Worm (Caenorhabditis elegans) whole organism, mixed stage, embryonic: Measurements from ENCODE around the gene F13H10.1.
A peak's percentile ranks its signal among the peaks of the same experiment; 100 is the strongest.

Experiments used
- bed-3 ChIP-seq: fragments of 200-800 bp; sonication (Bioruptor generic); optimal IDR thresholded peaks from 3 replicates; lab custom pipeline; 2018; ENCODE audit warnings: mild to moderate bottlenecking, missing genetic modification characterization, moderate library complexity, missing compliant biosample characterization
- blmp-1 ChIP-seq: fragments of 150-350 bp; optimal IDR thresholded peaks from 2 replicates; lab custom pipeline; 2014; ENCODE audit warnings: missing biosample characterization, missing genetic modification characterization
- ceh-39 ChIP-seq: fragments of 150-350 bp; optimal IDR thresholded peaks from 2 replicates; lab custom pipeline; 2014; ENCODE audit warnings: missing biosample characterization, missing genetic modification characterization
- ceh-43 ChIP-seq: fragments of 200-800 bp; sonication (Bioruptor generic); optimal IDR thresholded peaks from 2 replicates; lab custom pipeline; 2018; ENCODE audit warnings: mild to moderate bottlenecking, missing genetic modification characterization, moderate library complexity, missing compliant biosample characterization
- ces-1 ChIP-seq: fragments of 150-350 bp; optimal IDR thresholded peaks from 2 replicates; lab custom pipeline; 2014; ENCODE audit warnings: missing biosample characterization, missing genetic modification reagents, missing genetic modification characterization
- cnd-1 ChIP-seq: fragments of 200-800 bp; sonication (Bioruptor generic); optimal IDR thresholded peaks from 2 replicates; lab custom pipeline; 2018; ENCODE audit warnings: mild to moderate bottlenecking, missing genetic modification characterization, missing compliant biosample characterization
- drap-1 ChIP-seq: fragments of 200-800 bp; sonication (Bioruptor generic); optimal IDR thresholded peaks from 3 replicates; lab custom pipeline; 2018; ENCODE audit warnings: mild to moderate bottlenecking, missing genetic modification characterization, missing compliant biosample characterization
- elt-1 ChIP-seq: sonication (generic microtip); optimal IDR thresholded peaks from 2 replicates; lab custom pipeline; 2017; ENCODE audit warnings: missing genetic modification characterization, mild to moderate bottlenecking, missing compliant biosample characterization, antibody characterized with exemption, moderate library complexity, borderline replicate concordance; ENCODE audit not compliant: insufficient read depth
- elt-3 ChIP-seq: fragments of 150-350 bp; optimal IDR thresholded peaks from 2 replicates; lab custom pipeline; 2014; ENCODE audit warnings: missing biosample characterization, missing genetic modification characterization
- flh-1 ChIP-seq: fragments of 200-800 bp; sonication (Bioruptor generic); optimal IDR thresholded peaks from 2 replicates; lab custom pipeline; 2018; ENCODE audit warnings: mild to moderate bottlenecking, missing genetic modification characterization, moderate library complexity, missing compliant biosample characterization
- ham-2 ChIP-seq: fragments of 200-800 bp; sonication (Bioruptor generic); optimal IDR thresholded peaks from 2 replicates; lab custom pipeline; 2018; ENCODE audit warnings: mild to moderate bottlenecking, missing genetic modification characterization, missing compliant biosample characterization
- hlh-1 ChIP-seq: fragments of 150-350 bp; optimal IDR thresholded peaks from 2 replicates; lab custom pipeline; 2014; ENCODE audit warnings: missing biosample characterization, missing genetic modification reagents, missing genetic modification characterization
- mab-5 ChIP-seq: fragments of 150-350 bp; optimal IDR thresholded peaks from 2 replicates; lab custom pipeline; 2014; ENCODE audit warnings: missing biosample characterization, missing genetic modification characterization
- mep-1 ChIP-seq: fragments of 150-350 bp; optimal IDR thresholded peaks from 2 replicates; lab custom pipeline; 2017; ENCODE audit warnings: missing biosample characterization, missing genetic modification reagents, missing genetic modification characterization, inconsistent platforms
- nhr-2 ChIP-seq: fragments of 150-350 bp; optimal IDR thresholded peaks from 2 replicates; lab custom pipeline; 2014; ENCODE audit warnings: missing biosample characterization, missing genetic modification characterization
- nhr-237 ChIP-seq: fragments of 150-350 bp; optimal IDR thresholded peaks from 2 replicates; lab custom pipeline; 2014; ENCODE audit warnings: missing biosample characterization, missing genetic modification characterization
- nhr-28 ChIP-seq: fragments of 150-350 bp; optimal IDR thresholded peaks from 2 replicates; lab custom pipeline; 2014; ENCODE audit warnings: missing biosample characterization, missing genetic modification characterization
- nhr-76 ChIP-seq: sonication (generic microtip); optimal IDR thresholded peaks from 2 replicates; lab custom pipeline; 2017; ENCODE audit warnings: missing biosample characterization, missing genetic modification characterization
- pha-4 ChIP-seq: fragments of 150-350 bp; optimal IDR thresholded peaks from 2 replicates; lab custom pipeline; 2018; ENCODE audit warnings: missing biosample characterization, missing genetic modification reagents, missing genetic modification characterization
- sem-2 ChIP-seq: fragments of 200-800 bp; sonication (Bioruptor generic); optimal IDR thresholded peaks from 2 replicates; lab custom pipeline; 2018; ENCODE audit warnings: mild to moderate bottlenecking, missing genetic modification characterization, missing compliant biosample characterization
- snpc-4 ChIP-seq: fragments of 150-350 bp; optimal IDR thresholded peaks from 2 replicates; lab custom pipeline; 2014; ENCODE audit warnings: missing biosample characterization, missing genetic modification characterization
- sptf-1 ChIP-seq: sonication (generic microtip); optimal IDR thresholded peaks from 2 replicates; lab custom pipeline; 2017; ENCODE audit warnings: mild to moderate bottlenecking, missing genetic modification characterization, moderate library complexity, missing compliant biosample characterization
- tbx-8 ChIP-seq: fragments of 200-800 bp; sonication (Bioruptor generic); optimal IDR thresholded peaks from 2 replicates; lab custom pipeline; 2018; ENCODE audit warnings: mild to moderate bottlenecking, missing genetic modification characterization, moderate library complexity, missing compliant biosample characterization
- unc-39 ChIP-seq: fragments of 150-350 bp; optimal IDR thresholded peaks from 2 replicates; lab custom pipeline; 2014; ENCODE audit warnings: missing biosample characterization, missing genetic modification characterization
- unc-62 ChIP-seq: fragments of 150-350 bp; optimal IDR thresholded peaks from 2 replicates; lab custom pipeline; 2014; ENCODE audit warnings: missing biosample characterization, missing genetic modification reagents, missing genetic modification characterization
- ztf-11 ChIP-seq: fragments of 150-350 bp; optimal IDR thresholded peaks from 2 replicates; lab custom pipeline; 2014; ENCODE audit warnings: missing biosample characterization, missing genetic modification characterization

F13H10.1 gene

ce11 chrIV:11006868-11007267, 2.5 kb downstream of the F13H10.1 start:
- no peak for TF ChIP-seq cnd-1 (tag; lab: Kevin White, UChicago)

DNA sequence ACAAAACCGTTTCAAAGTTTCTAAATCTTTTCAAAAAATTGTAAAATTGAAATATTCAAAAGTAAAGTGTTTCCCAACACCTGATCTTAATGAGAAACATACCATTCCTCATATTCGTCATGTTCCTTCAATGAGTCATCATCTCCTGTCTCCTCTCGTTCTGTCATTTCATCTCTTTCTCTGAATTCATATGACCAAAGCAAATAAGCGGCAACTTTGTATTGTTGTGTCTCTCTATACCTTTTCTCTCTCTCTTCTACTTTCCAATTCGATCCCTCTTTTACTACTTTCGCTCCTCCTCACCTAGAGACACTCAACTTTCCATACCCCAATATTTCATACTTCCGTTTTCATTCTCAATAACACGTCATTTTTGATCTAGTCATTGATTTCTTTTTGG, 3.9 kb downstream of the F13H10.1 start:
- no peak for TF ChIP-seq elt-3 (tag; lab: Kevin White, UChicago)
- peak; percentile 31 for TF ChIP-seq pha-4 (tag; lab: Kevin White, UChicago)
- no peak for TF ChIP-seq ces-1
- no peak for TF ChIP-seq nhr-237 (tag; lab: Kevin White, UChicago)
- TF ChIP-seq blmp-1 (tag; lab: Kevin White, UChicago): peak; percentile 54
- no peak for TF ChIP-seq ztf-11 (tag; lab: Kevin White, UChicago)

ce11 chrIV:11008996-11009395, 4.6 kb downstream of the F13H10.1 start, which contains the start of gene F13H10.6:
Gene F13H10.6, plus strand, starts transcription at chrIV:11009296.
- TF ChIP-seq pha-4 (tag; lab: Kevin White, UChicago) (no peak), cnd-1 (tag; lab: Kevin White, UChicago) (no peak), ces-1 (no peak), bed-3 (GFP tag; lab: Kevin White, UChicago) (no peak), nhr-2 (tag; lab: Kevin White, UChicago) (no peak), nhr-28 (tag; lab: Kevin White, UChicago) (no peak), ceh-39 (no peak), ztf-11 (tag; lab: Kevin White, UChicago) (no peak), unc-39 (tag; lab: Kevin White, UChicago) (no peak), tbx-8 (GFP tag; lab: Kevin White, UChicago) (no peak), sem-2 (GFP tag; lab: Kevin White, UChicago) (no peak), elt-3 (tag; lab: Kevin White, UChicago) (no peak), elt-1 (tag; lab: Kevin White, UChicago) (no peak), flh-1 (GFP tag; lab: Kevin White, UChicago) (no peak), blmp-1 (tag; lab: Kevin White, UChicago) (no peak), mab-5 (no peak), ceh-43 (no peak), mep-1 (no peak)

DNA sequence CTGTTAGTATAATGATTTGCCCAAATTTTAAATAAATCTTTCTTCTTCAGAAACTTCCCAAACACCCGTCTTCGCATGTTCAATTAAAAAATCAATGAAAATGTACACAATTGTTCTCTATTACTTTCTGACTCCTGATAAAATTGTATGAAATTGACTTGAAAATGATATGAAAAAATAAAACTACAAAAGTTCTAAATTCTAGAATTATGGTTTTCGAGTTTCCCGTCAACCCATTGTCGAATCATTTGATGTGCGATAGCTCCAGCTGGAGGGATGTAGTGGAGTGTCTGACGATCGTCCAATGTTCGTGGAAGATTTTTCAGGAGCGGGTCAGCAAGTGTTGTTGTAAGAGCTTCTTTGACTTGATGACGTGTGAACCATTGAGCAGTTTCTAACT, 5.6 kb downstream of the F13H10.1 start:
- TF ChIP-seq nhr-2 (tag; lab: Kevin White, UChicago) (no peak), ham-2 (GFP tag; lab: Kevin White, UChicago) (no peak), unc-62 (GFP tag; lab: Kevin White, UChicago) (no peak), ceh-39 (no peak), bed-3 (GFP tag; lab: Kevin White, UChicago) (no peak), mep-1 (no peak), hlh-1 (tag; lab: Kevin White, UChicago) (no peak), drap-1 (GFP tag; lab: Kevin White, UChicago) (no peak), blmp-1 (tag; lab: Kevin White, UChicago) (no peak), snpc-4 (tag; lab: Kevin White, UChicago) (no peak), ceh-43 (no peak), tbx-8 (GFP tag; lab: Kevin White, UChicago) (no peak), mab-5 (no peak), nhr-237 (tag; lab: Kevin White, UChicago) (no peak), flh-1 (GFP tag; lab: Kevin White, UChicago) (no peak), ztf-11 (tag; lab: Kevin White, UChicago) (no peak), nhr-28 (tag; lab: Kevin White, UChicago) (no peak), elt-3 (tag; lab: Kevin White, UChicago) (no peak), ces-1 (no peak)

DNA sequence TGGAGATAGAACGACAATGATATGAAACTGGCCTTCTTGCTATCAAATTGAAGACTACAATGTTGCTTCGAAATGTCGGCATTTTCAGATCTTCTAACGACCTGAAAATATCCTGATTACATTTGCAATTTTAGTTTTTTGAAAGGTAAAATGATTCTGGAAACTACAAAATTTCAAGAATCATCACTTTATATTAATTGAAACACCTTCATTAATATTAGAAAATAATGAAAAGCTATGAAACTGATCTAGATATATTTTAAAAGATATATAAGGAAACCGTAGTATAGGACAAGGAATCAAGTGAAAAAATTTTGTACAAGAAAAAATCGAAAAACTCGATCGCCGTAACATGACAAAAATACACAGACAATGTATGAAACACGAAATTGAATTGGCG, 7.5 kb downstream of the F13H10.1 start, which contains the start of gene ndx-9:
Gene ndx-9, minus strand, starts transcription at position 101 of the 400 bp plus-strand sequence.
- TF ChIP-seq nhr-76 (tag; lab: Kevin White, UChicago) (no peak), mep-1 (no peak), snpc-4 (tag; lab: Kevin White, UChicago) (no peak), bed-3 (GFP tag; lab: Kevin White, UChicago) (no peak)

DNA sequence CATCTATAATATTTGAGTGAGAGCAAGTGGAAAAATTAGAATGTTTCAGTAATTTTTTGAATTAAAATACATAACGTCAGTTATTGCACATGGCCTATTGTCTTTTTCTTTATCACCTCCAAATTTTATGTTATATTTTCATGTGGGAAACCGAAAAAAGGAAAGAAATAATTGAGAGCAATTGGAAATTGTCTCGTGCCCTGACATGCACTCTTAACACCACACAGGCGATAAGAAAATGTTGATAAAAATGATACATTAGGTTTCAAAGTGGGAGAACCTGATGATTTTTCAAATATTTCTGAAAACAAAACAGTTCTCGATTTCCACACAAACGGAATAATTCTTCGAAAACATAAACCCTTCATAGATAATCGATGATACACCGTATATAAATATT, 11.5 kb downstream of the F13H10.1 start, which contains the start of gene F13H10.3:
Gene F13H10.3, minus strand, starts transcription at position 73 of the 400 bp plus-strand sequence.
- no peak for TF ChIP-seq flh-1 (GFP tag; lab: Kevin White, UChicago)
- TF ChIP-seq snpc-4 (tag; lab: Kevin White, UChicago): no peak
- no peak for TF ChIP-seq nhr-76 (tag; lab: Kevin White, UChicago)
- no peak for TF ChIP-seq mep-1
- no peak for TF ChIP-seq sptf-1
